Worm (Caenorhabditis elegans): ENCODE data around the gene C01G5.25.

ce11 chrIV:6526522-6526921, 15.0 kb upstream of the C01G5.25 start:
- TF ChIP-seq peb-1 (tag; optimal IDR thresholded peaks at IDR 0.05) (no peak), nhr-23 (tag; optimal IDR thresholded peaks at IDR 0.05) (no peak)
